Worm (Caenorhabditis elegans): Measurements from ENCODE around the gene spe-49.

DNA sequence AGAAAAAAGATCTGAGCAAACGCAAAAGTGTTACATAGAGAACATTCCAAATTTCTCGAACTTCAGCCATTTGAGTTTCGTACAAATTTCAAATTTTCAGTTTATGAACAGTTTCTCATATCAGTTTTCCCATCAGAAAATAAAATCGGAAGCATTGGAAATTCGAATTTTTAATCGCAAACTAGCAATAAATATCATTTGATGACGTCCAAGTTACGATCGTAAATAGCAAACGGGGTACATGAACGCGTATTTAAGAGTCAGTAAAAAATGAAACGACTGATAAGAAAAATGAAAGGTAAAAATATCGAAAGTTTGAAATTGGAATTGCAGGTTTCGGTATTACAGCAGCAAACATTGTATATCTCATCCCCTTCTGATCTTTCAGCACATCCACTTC lies 10.1 kb downstream of the spe-49 start:
- TF ChIP-seq ref-1 (GFP tag; conservative IDR thresholded peaks at IDR 0.05) = no peak
- TF ChIP-seq klf-2 (GFP tag; conservative IDR thresholded peaks at IDR 0.05) = no peak
- no peak for TF ChIP-seq flt-1 (GFP tag; IDR thresholded peaks at IDR 0.05)
- no peak for TF ChIP-seq med-1 (GFP tag; optimal IDR thresholded peaks at IDR 0.05; ENCODE audit: insufficient read depth)
